Worm (Caenorhabditis elegans): ENCODE measurements around the gene Y94H6A.10.

DNA sequence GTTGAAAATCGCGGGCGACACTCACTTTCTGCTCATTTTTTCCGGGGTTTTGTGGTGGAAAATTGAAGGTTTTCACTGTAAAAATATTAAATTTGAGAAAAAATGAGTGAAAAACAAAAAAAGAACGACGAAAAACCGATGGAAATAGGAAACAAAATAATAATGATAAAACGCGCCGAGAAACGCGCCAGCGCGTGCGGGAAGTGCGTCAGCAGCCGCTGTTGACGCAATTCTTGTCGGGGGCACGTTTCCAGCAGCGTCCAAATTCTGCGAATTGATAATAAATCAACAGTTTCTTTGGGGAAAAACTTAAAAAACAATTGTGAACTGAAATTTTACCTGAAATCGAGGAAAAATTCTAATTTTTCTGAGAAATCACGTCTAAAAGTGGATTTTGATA is 15.3 kb upstream of the Y94H6A.10 start, which contains the start of gene ubxn-2:
- TF ChIP-seq lin-39 (tag; optimal IDR thresholded peaks at IDR 0.05) = peak; percentile 74
- TF ChIP-seq fkh-2 (tag; optimal IDR thresholded peaks at IDR 0.05) = no peak
- TF ChIP-seq elt-2 (tag; optimal IDR thresholded peaks at IDR 0.05) = peak; percentile 50
- TF ChIP-seq nhr-237 (tag; optimal IDR thresholded peaks at IDR 0.05) = no peak
- no peak for TF ChIP-seq ceh-16 (tag; optimal IDR thresholded peaks at IDR 0.05)

All from whole organism, L3 larva.